Worm (Caenorhabditis elegans) whole organism, mixed stage, embryonic: ENCODE results near the gene B0554.7.

Experiments
- bed-3 ChIP-seq: fragments of 200-800 bp; sonication (Bioruptor generic); optimal IDR thresholded peaks from 3 replicates; lab custom pipeline; 2018; ENCODE audit warnings: mild to moderate bottlenecking, missing genetic modification characterization, moderate library complexity, missing compliant biosample characterization
- blmp-1 ChIP-seq: fragments of 150-350 bp; optimal IDR thresholded peaks from 2 replicates; lab custom pipeline; 2014; ENCODE audit warnings: missing biosample characterization, missing genetic modification characterization
- ceh-39 ChIP-seq: fragments of 150-350 bp; optimal IDR thresholded peaks from 2 replicates; lab custom pipeline; 2014; ENCODE audit warnings: missing biosample characterization, missing genetic modification characterization
- ces-1 ChIP-seq: fragments of 150-350 bp; optimal IDR thresholded peaks from 2 replicates; lab custom pipeline; 2014; ENCODE audit warnings: missing biosample characterization, missing genetic modification reagents, missing genetic modification characterization
- elt-3 ChIP-seq: fragments of 150-350 bp; optimal IDR thresholded peaks from 2 replicates; lab custom pipeline; 2014; ENCODE audit warnings: missing biosample characterization, missing genetic modification characterization
- nhr-237 ChIP-seq: fragments of 150-350 bp; optimal IDR thresholded peaks from 2 replicates; lab custom pipeline; 2014; ENCODE audit warnings: missing biosample characterization, missing genetic modification characterization
- nhr-76 ChIP-seq: sonication (generic microtip); optimal IDR thresholded peaks from 2 replicates; lab custom pipeline; 2017; ENCODE audit warnings: missing biosample characterization, missing genetic modification characterization
- sem-2 ChIP-seq: fragments of 200-800 bp; sonication (Bioruptor generic); optimal IDR thresholded peaks from 2 replicates; lab custom pipeline; 2018; ENCODE audit warnings: mild to moderate bottlenecking, missing genetic modification characterization, missing compliant biosample characterization
- snpc-4 ChIP-seq: fragments of 150-350 bp; optimal IDR thresholded peaks from 2 replicates; lab custom pipeline; 2014; ENCODE audit warnings: missing biosample characterization, missing genetic modification characterization
- unc-39 ChIP-seq: fragments of 150-350 bp; optimal IDR thresholded peaks from 2 replicates; lab custom pipeline; 2014; ENCODE audit warnings: missing biosample characterization, missing genetic modification characterization
- ztf-11 ChIP-seq: fragments of 150-350 bp; optimal IDR thresholded peaks from 2 replicates; lab custom pipeline; 2014; ENCODE audit warnings: missing biosample characterization, missing genetic modification characterization

- TF ChIP-seq blmp-1 = no peak
- TF ChIP-seq bed-3 (GFP tag; lab: Kevin White, UChicago) = no peak
- TF ChIP-seq ztf-11 (tag; lab: Kevin White, UChicago) = no peak
- no peak for TF ChIP-seq nhr-76 (tag; lab: Kevin White, UChicago)
- TF ChIP-seq elt-3 = no peak
- no peak for TF ChIP-seq snpc-4 (tag; lab: Kevin White, UChicago)
- TF ChIP-seq ceh-39 = no peak
- TF ChIP-seq unc-39 (tag; lab: Kevin White, UChicago) = no peak
- no peak for TF ChIP-seq ces-1 (GFP tag; lab: Kevin White, UChicago)
- TF ChIP-seq nhr-237 (tag; lab: Kevin White, UChicago) = no peak
- TF ChIP-seq sem-2 (GFP tag; lab: Kevin White, UChicago) = no peak
These were observed 22.4 kb downstream of the B0554.7 start, which contains the start of gene Y39D8A.1 for ce11 chrV:418432-418831.
